Fruit fly (Drosophila melanogaster) Kc167 (cell line): Measurements from ENCODE around the gene Mpcp2.

Experiments used
- Myc ChIP-seq: fragments of >200 bp; optimal IDR thresholded peaks from 2 replicates; lab custom pipeline; 2017; ENCODE audit warnings: missing external identifiers
- ttk ChIP-seq: sonication (Bioruptor generic); optimal IDR thresholded peaks from 2 replicates; lab custom pipeline; 2017; ENCODE audit warnings: missing external identifiers

DNA sequence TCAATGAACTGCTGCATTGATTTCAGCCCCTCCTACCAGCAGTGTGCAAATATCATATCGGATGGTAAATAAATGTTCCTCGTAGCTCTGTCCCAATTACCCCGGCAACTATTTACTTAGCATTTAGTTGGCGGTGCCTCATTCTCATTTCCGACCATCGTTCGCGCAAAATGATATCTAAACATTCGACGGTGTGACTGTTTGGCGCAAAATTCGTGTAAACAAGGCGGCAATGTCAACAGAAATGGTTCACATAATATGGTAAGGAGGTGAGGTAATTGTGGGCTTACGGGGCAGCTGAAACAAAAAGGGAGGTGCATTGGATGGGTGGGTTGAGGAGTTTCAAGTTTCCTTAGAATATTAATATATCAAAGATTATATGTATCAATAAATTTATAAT is 27.0 kb downstream of the Mpcp2 start:
- TF ChIP-seq ttk (no peak), Myc (lab: Kevin White, UChicago) (no peak)
